Fruit fly (Drosophila melanogaster): ENCODE measurements around the gene CG15473.

The CG15473 gene

DNA sequence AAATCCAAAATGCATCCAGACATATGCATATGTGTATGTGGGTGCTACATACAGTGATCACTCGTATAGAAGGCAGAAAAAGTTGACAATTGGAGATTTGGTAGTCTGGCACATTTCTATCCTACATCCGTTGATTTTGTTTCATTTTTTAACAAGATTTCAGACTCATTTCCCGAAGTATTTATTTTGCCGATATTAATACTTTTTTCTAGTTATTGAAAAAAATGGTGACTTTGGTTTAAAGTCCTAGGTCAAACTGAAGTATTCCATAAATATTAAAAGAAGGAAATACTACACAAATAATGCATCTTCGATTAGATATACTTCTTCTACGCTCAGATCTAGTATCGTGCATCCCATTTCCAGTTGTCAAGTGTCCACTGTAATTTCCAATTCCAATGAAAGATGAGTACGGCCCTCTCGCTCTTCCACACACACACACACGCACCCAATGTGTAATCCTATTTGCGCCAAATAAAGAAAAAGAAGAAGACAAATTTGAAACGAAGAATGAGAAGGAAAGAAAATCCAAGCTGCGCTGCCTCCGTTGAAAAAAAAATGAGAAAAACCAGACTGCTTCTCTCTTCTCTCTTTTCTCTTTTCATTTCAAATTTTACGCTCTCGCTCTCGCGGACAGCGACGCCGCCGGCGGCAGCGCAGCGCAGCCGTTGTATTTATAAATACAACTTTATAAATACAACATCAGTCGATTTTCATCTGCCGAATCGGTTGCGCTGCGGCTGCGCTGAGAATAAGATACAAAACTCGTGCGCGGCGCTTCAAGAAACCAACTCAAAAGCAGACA lies 37.2 kb downstream of the CG15473 start, which contains the start of gene peb:
Gene peb (plus strand): TSS at position 700 of the 805 bp plus-strand sequence.
- no peak for TF ChIP-seq Myc (optimal IDR thresholded peaks at IDR 0.05)
- no peak for TF ChIP-seq Abd-B (GFP tag; optimal IDR thresholded peaks at IDR 0.05)
- TF ChIP-seq ey (GFP tag; optimal IDR thresholded peaks at IDR 0.05), result peak; percentile 67
- TF ChIP-seq Rel (GFP tag; optimal IDR thresholded peaks at IDR 0.05), result no peak
- peak; percentile 5 for TF ChIP-seq Rel (tag; optimal IDR thresholded peaks at IDR 0.05)
- no peak for TF ChIP-seq Mio (GFP tag; optimal IDR thresholded peaks at IDR 0.05)
- peak; percentile 30 for TF ChIP-seq dmrt93B (GFP tag; optimal IDR thresholded peaks at IDR 0.05)
- TF ChIP-seq dl (GFP tag; optimal IDR thresholded peaks at IDR 0.05; ENCODE audit: insufficient read depth in 1 of 2, partially characterized antibody in 2 of 2), result peak in 1 of 2 experiments; percentile 58
- peak; percentile 74 for TF ChIP-seq Dif (GFP tag; optimal IDR thresholded peaks at IDR 0.05; ENCODE audit: partially characterized antibody)
- no peak for TF ChIP-seq GATAd (GFP tag; optimal IDR thresholded peaks at IDR 0.05)
- no peak for TF ChIP-seq Hnf4 (GFP tag; optimal IDR thresholded peaks at IDR 0.05)
- peak; percentile 31 for TF ChIP-seq OdsH (GFP tag; optimal IDR thresholded peaks at IDR 0.05)
- no peak for TF ChIP-seq CG9705 (GFP tag; optimal IDR thresholded peaks at IDR 0.05)
- no peak for TF ChIP-seq sv (GFP tag; optimal IDR thresholded peaks at IDR 0.05)
- TF ChIP-seq Dfd (GFP tag; optimal IDR thresholded peaks at IDR 0.05), result no peak
- TF ChIP-seq Hr83 (GFP tag; optimal IDR thresholded peaks at IDR 0.05; ENCODE audit: poor library complexity, severe bottlenecking), result no peak
- TF ChIP-seq tai (GFP tag; optimal IDR thresholded peaks at IDR 0.05), result no peak
- TF ChIP-seq woc (GFP tag; optimal IDR thresholded peaks at IDR 0.05), result peak; percentile 54
- TF ChIP-seq jim (GFP tag; optimal IDR thresholded peaks at IDR 0.05), result no peak
- no peak for TF ChIP-seq usp (GFP tag; optimal IDR thresholded peaks at IDR 0.05)
- TF ChIP-seq brk (GFP tag; optimal IDR thresholded peaks at IDR 0.05), result peak; percentile 23
- TF ChIP-seq N (GFP tag; optimal IDR thresholded peaks at IDR 0.05), result no peak
- TF ChIP-seq Jra (GFP tag; optimal IDR thresholded peaks at IDR 0.05), result no peak
- TF ChIP-seq Hr78 (GFP tag; optimal IDR thresholded peaks at IDR 0.05), result no peak
- no peak for TF ChIP-seq pan (optimal IDR thresholded peaks at IDR 0.05)
- TF ChIP-seq br (GFP tag; optimal IDR thresholded peaks at IDR 0.05), result peak; percentile 41
- TF ChIP-seq dsf (GFP tag; optimal IDR thresholded peaks at IDR 0.05; ENCODE audit: borderline replicate concordance), result no peak
- TF ChIP-seq foxo (GFP tag; optimal IDR thresholded peaks at IDR 0.05), result peak in 1 of 2 experiments; percentile 80
- TF ChIP-seq fru (GFP tag; optimal IDR thresholded peaks at IDR 0.05), result peak; percentile 79
- peak; percentile 38 for TF ChIP-seq HLH106 (tag; optimal IDR thresholded peaks at IDR 0.05)
- TF ChIP-seq Vsx2 (GFP tag; optimal IDR thresholded peaks at IDR 0.05; ENCODE audit: partially characterized antibody), result no peak
- TF ChIP-seq Sp1 (GFP tag; optimal IDR thresholded peaks at IDR 0.05), result peak; percentile 43
- no peak for TF ChIP-seq rgr (GFP tag; optimal IDR thresholded peaks at IDR 0.05)
- TF ChIP-seq psq (GFP tag; optimal IDR thresholded peaks at IDR 0.05), result peak; percentile 27
- TF ChIP-seq CG32264 (GFP tag; optimal IDR thresholded peaks at IDR 0.05), result no peak
- TF ChIP-seq sage (GFP tag; optimal IDR thresholded peaks at IDR 0.05), result no peak
- TF ChIP-seq h (GFP tag; optimal IDR thresholded peaks at IDR 0.05), result peak; percentile 39
- no peak for TF ChIP-seq CrebA (GFP tag; optimal IDR thresholded peaks at IDR 0.05; ENCODE audit: borderline replicate concordance)
- TF ChIP-seq lola (GFP tag; optimal IDR thresholded peaks at IDR 0.05), result no peak

- TF ChIP-seq jim (GFP tag; optimal IDR thresholded peaks at IDR 0.05) (no peak), GATAd (GFP tag; optimal IDR thresholded peaks at IDR 0.05) (no peak), dl (GFP tag; optimal IDR thresholded peaks at IDR 0.05; ENCODE audit: insufficient read depth in 1 of 2, partially characterized antibody in 2 of 2) (no peak), CG9705 (GFP tag; optimal IDR thresholded peaks at IDR 0.05) (no peak), CG32264 (GFP tag; optimal IDR thresholded peaks at IDR 0.05) (no peak), rgr (GFP tag; optimal IDR thresholded peaks at IDR 0.05) (peak; percentile 34), lola (GFP tag; optimal IDR thresholded peaks at IDR 0.05) (no peak), fru (GFP tag; optimal IDR thresholded peaks at IDR 0.05) (no peak), brk (GFP tag; optimal IDR thresholded peaks at IDR 0.05) (no peak), Abd-B (GFP tag; optimal IDR thresholded peaks at IDR 0.05) (no peak), Sp1 (GFP tag; optimal IDR thresholded peaks at IDR 0.05) (peak; percentile 18), Dif (GFP tag; optimal IDR thresholded peaks at IDR 0.05; ENCODE audit: partially characterized antibody) (no peak), psq (GFP tag; optimal IDR thresholded peaks at IDR 0.05) (peak; percentile 18), br (GFP tag; optimal IDR thresholded peaks at IDR 0.05) (no peak), ey (GFP tag; optimal IDR thresholded peaks at IDR 0.05) (no peak), Jra (GFP tag; optimal IDR thresholded peaks at IDR 0.05) (no peak), Vsx2 (GFP tag; optimal IDR thresholded peaks at IDR 0.05; ENCODE audit: partially characterized antibody) (no peak), dmrt93B (GFP tag; optimal IDR thresholded peaks at IDR 0.05) (peak; percentile 6), dsf (GFP tag; optimal IDR thresholded peaks at IDR 0.05; ENCODE audit: borderline replicate concordance) (no peak), N (GFP tag; optimal IDR thresholded peaks at IDR 0.05) (no peak), Myc (optimal IDR thresholded peaks at IDR 0.05) (no peak), OdsH (GFP tag; optimal IDR thresholded peaks at IDR 0.05) (peak; percentile 7), sv (GFP tag; optimal IDR thresholded peaks at IDR 0.05) (no peak), tai (GFP tag; optimal IDR thresholded peaks at IDR 0.05) (no peak), usp (GFP tag; optimal IDR thresholded peaks at IDR 0.05) (no peak), h (GFP tag; optimal IDR thresholded peaks at IDR 0.05) (peak; percentile 14), sage (GFP tag; optimal IDR thresholded peaks at IDR 0.05) (no peak), foxo (GFP tag; optimal IDR thresholded peaks at IDR 0.05) (peak in 1 of 2 experiments; percentile 50), Hnf4 (GFP tag; optimal IDR thresholded peaks at IDR 0.05) (no peak), Mio (GFP tag; optimal IDR thresholded peaks at IDR 0.05) (no peak), HLH106 (tag; optimal IDR thresholded peaks at IDR 0.05) (peak; percentile 3), Rel (GFP tag; optimal IDR thresholded peaks at IDR 0.05) (no peak), Rel (tag; optimal IDR thresholded peaks at IDR 0.05) (no peak), Hr78 (GFP tag; optimal IDR thresholded peaks at IDR 0.05) (no peak), Dfd (GFP tag; optimal IDR thresholded peaks at IDR 0.05) (peak; percentile 64), CrebA (GFP tag; optimal IDR thresholded peaks at IDR 0.05; ENCODE audit: borderline replicate concordance) (no peak), woc (GFP tag; optimal IDR thresholded peaks at IDR 0.05) (no peak), Hr83 (GFP tag; optimal IDR thresholded peaks at IDR 0.05; ENCODE audit: poor library complexity, severe bottlenecking) (no peak), pan (optimal IDR thresholded peaks at IDR 0.05) (no peak)
Measured at dm6 chrX:4615684-4616292, 38.5 kb downstream of the CG15473 start.

All from whole organism, wandering third instar larva.